Fruit fly (Drosophila melanogaster) whole organism, prepupa: ENCODE data around the gene CG8765.

Experiments
- Blimp-1 ChIP-seq: fragments of 200-800 bp; sonication (Bioruptor generic); optimal IDR thresholded peaks from 3 replicates; lab custom pipeline; 2017; ENCODE audit warnings: missing biosample characterization, missing genetic modification characterization, mild to moderate bottlenecking, moderate library complexity, missing genetic modification reagents
- CG9139 ChIP-seq: fragments of 200-800 bp; sonication (Bioruptor generic); optimal IDR thresholded peaks from 3 replicates; lab custom pipeline; 2017; ENCODE audit warnings: missing biosample characterization, mild to moderate bottlenecking, missing genetic modification characterization

dm6 chr3L:19649374-19649948 lies 37.7 kb downstream of the CG8765 start, which contains the start of gene Oat:
- TF ChIP-seq Blimp-1 (GFP tag; lab: Kevin White, UChicago) (no peak), CG9139 (GFP tag; lab: Kevin White, UChicago) (no peak)
